Fruit fly (Drosophila melanogaster) whole organism, wandering third instar larva: ENCODE measurements around the gene RapGAP1.

Experiments used
- HLH106 ChIP-seq: fragments of 200-800 bp; optimal IDR thresholded peaks from 3 replicates; lab custom pipeline; 2019; ENCODE audit warnings: missing biosample characterization, mild to moderate bottlenecking, missing genetic modification characterization, moderate library complexity
- Hr78 ChIP-seq: fragments of >200 bp; optimal IDR thresholded peaks from 2 replicates; lab custom pipeline; 2017; ENCODE audit warnings: missing biosample characterization, missing genetic modification characterization
- br ChIP-seq: fragments of 200-800 bp; sonication (Bioruptor generic); optimal IDR thresholded peaks from 2 replicates; lab custom pipeline; 2016; ENCODE audit warnings: missing biosample characterization, missing genetic modification characterization
- pan ChIP-seq: fragments of >200 bp; optimal IDR thresholded peaks from 2 replicates; lab custom pipeline; 2017
- psq ChIP-seq: fragments of 200-800 bp; sonication (Bioruptor generic); optimal IDR thresholded peaks from 3 replicates; lab custom pipeline; 2017; ENCODE audit warnings: missing biosample characterization, mild to moderate bottlenecking, missing genetic modification characterization, moderate library complexity
- usp ChIP-seq: fragments of >200 bp; optimal IDR thresholded peaks from 2 replicates; lab custom pipeline; 2017; ENCODE audit warnings: missing biosample characterization, missing genetic modification characterization

DNA sequence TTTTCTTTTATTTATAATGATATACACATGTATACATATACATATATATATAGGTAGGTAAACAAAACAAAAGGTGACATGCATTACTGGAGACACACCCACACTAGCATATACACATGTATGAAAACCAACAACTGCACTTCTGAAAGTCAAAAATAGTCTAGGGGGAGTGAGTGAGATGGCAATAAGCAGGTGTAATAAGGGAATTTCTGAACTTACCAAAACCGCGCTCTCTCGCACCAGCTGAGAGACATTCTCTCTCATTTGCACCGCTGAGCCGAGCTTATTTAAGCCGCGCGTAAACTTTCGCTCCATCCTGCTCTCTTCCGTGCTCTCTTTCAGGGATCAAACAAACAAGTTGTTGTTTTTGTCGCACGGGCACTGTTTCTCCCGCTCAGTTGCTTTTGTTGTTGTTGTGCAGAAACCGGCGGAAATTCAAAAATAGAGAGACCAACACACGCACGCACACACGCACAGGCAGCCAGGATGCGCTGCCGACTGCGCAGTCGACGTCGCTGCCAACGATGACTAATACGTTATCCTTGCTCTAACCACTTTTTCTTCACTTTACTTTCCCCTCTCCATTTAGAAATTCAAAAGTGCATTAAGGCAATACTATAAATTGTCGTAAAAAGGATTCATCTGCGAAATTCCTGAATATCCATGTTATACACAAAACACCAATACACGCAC lies 83.3 kb downstream of the RapGAP1 start:
- TF ChIP-seq psq (GFP tag; lab: Kevin White, UChicago) = no peak
- no peak for TF ChIP-seq usp (GFP tag; lab: Kevin White, UChicago)
- no peak for TF ChIP-seq HLH106 (tag; lab: Kevin White, UChicago)
- TF ChIP-seq br (GFP tag; lab: Kevin White, UChicago) = no peak
- TF ChIP-seq Hr78 = no peak
- no peak for TF ChIP-seq pan (lab: Kevin White, UChicago)
